Fruit fly (Drosophila melanogaster) whole organism, wandering third instar larva: ENCODE results near the gene CG15170.

ENCODE experiments used
- CG32264 ChIP-seq: fragments of 200-800 bp; sonication (Bioruptor generic); optimal IDR thresholded peaks from 2 replicates; lab custom pipeline; 2016; ENCODE audit warnings: missing biosample characterization, missing genetic modification characterization
- CG9705 ChIP-seq: fragments of 200-800 bp; sonication (Bioruptor generic); optimal IDR thresholded peaks from 2 replicates; lab custom pipeline; 2018; ENCODE audit warnings: missing biosample characterization, mild to moderate bottlenecking, missing genetic modification characterization
- CrebA ChIP-seq: fragments of 200-800 bp; sonication (Bioruptor generic); optimal IDR thresholded peaks from 2 replicates; lab custom pipeline; 2016; ENCODE audit warnings: missing biosample characterization, mild to moderate bottlenecking, missing genetic modification characterization, borderline replicate concordance
- Dfd ChIP-seq: fragments of >200 bp; optimal IDR thresholded peaks from 2 replicates; lab custom pipeline; 2017; ENCODE audit warnings: missing biosample characterization, missing genetic modification characterization
- HLH106 ChIP-seq: fragments of 200-800 bp; optimal IDR thresholded peaks from 3 replicates; lab custom pipeline; 2019; ENCODE audit warnings: missing biosample characterization, mild to moderate bottlenecking, missing genetic modification characterization, moderate library complexity
- Hnf4 ChIP-seq: fragments of 200-800 bp; sonication (Bioruptor generic); optimal IDR thresholded peaks from 2 replicates; lab custom pipeline; 2016; ENCODE audit warnings: missing biosample characterization, mild to moderate bottlenecking, missing genetic modification characterization
- Hr78 ChIP-seq: fragments of >200 bp; optimal IDR thresholded peaks from 2 replicates; lab custom pipeline; 2017; ENCODE audit warnings: missing biosample characterization, missing genetic modification characterization
- Hr83 ChIP-seq: fragments of 200-300 bp; sonication (Bioruptor generic); optimal IDR thresholded peaks from 2 replicates; lab custom pipeline; 2016; ENCODE audit warnings: missing biosample characterization, mild to moderate bottlenecking, missing genetic modification characterization, moderate library complexity; ENCODE audit not compliant: poor library complexity, severe bottlenecking
- Jra ChIP-seq: sonication (Bioruptor generic); optimal IDR thresholded peaks from 2 replicates; lab custom pipeline; 2016; ENCODE audit warnings: missing biosample characterization, missing genetic modification characterization
- Mio ChIP-seq: sonication (Bioruptor generic); optimal IDR thresholded peaks from 2 replicates; lab custom pipeline; 2016; ENCODE audit warnings: missing biosample characterization, missing genetic modification characterization
- N ChIP-seq: fragments of >200 bp; optimal IDR thresholded peaks from 2 replicates; lab custom pipeline; 2018; ENCODE audit warnings: missing biosample characterization, missing external identifiers, missing genetic modification characterization
- OdsH ChIP-seq: fragments of 200-800 bp; sonication (Bioruptor generic); optimal IDR thresholded peaks from 2 replicates; lab custom pipeline; 2016; ENCODE audit warnings: missing biosample characterization, mild to moderate bottlenecking, missing genetic modification characterization
- Rel ChIP-seq, 2 experiments: fragments of 200-800 bp; sonication (Bioruptor generic) in 1 of 2; optimal IDR thresholded peaks; 2 replicates in 1 of 2; 3 replicates in 1 of 2; lab custom pipeline; 2016 to 2019; ENCODE audit warnings: mild to moderate bottlenecking in 2 of 2, missing biosample characterization in 2 of 2, missing genetic modification characterization in 2 of 2, moderate library complexity in 1 of 2
- Sp1 ChIP-seq: fragments of 200-800 bp; sonication (Bioruptor generic); optimal IDR thresholded peaks from 3 replicates; lab custom pipeline; 2019; ENCODE audit warnings: missing biosample characterization, mild to moderate bottlenecking, missing genetic modification characterization, moderate library complexity
- Vsx2 ChIP-seq: fragments of 200-300, 225-300 bp; sonication (Bioruptor generic); optimal IDR thresholded peaks from 2 replicates; lab custom pipeline; 2018; ENCODE audit warnings: missing biosample characterization, missing genetic modification characterization; ENCODE audit not compliant: partially characterized antibody
- br ChIP-seq: fragments of 200-800 bp; sonication (Bioruptor generic); optimal IDR thresholded peaks from 2 replicates; lab custom pipeline; 2016; ENCODE audit warnings: missing biosample characterization, missing genetic modification characterization
- dl ChIP-seq, 2 experiments: fragments of 175-275, 200-275 bp in 1 of 2; fragments of 200-275 bp in 1 of 2; sonication (Bioruptor generic); optimal IDR thresholded peaks; lab custom pipeline; 2018; ENCODE audit warnings: mild to moderate bottlenecking in 2 of 2, missing biosample characterization in 2 of 2, missing genetic modification characterization in 2 of 2, moderate library complexity in 2 of 2; ENCODE audit not compliant: partially characterized antibody in 2 of 2, insufficient read depth in 1 of 2
- dsf ChIP-seq: sonication (Bioruptor generic); optimal IDR thresholded peaks from 2 replicates; lab custom pipeline; 2016; ENCODE audit warnings: missing biosample characterization, missing genetic modification characterization, borderline replicate concordance
- foxo ChIP-seq, 2 experiments: fragments of 200-800 bp; sonication (Bioruptor generic); optimal IDR thresholded peaks; 2 replicates in 1 of 2; 3 replicates in 1 of 2; lab custom pipeline; 2016 to 2017; ENCODE audit warnings: missing biosample characterization in 2 of 2, missing genetic modification characterization in 2 of 2
- h ChIP-seq: fragments of 200-800 bp; sonication (Bioruptor generic); optimal IDR thresholded peaks from 3 replicates; lab custom pipeline; 2016; ENCODE audit warnings: missing biosample characterization, mild to moderate bottlenecking, missing genetic modification characterization
- jim ChIP-seq: fragments of 175-275, 200-325 bp; sonication (Bioruptor generic); optimal IDR thresholded peaks from 2 replicates; lab custom pipeline; 2016; ENCODE audit warnings: missing biosample characterization, mild to moderate bottlenecking, missing genetic modification characterization
- lola ChIP-seq: fragments of >200 bp; optimal IDR thresholded peaks from 2 replicates; lab custom pipeline; 2017; ENCODE audit warnings: missing biosample characterization, missing genetic modification characterization
- pan ChIP-seq: fragments of >200 bp; optimal IDR thresholded peaks from 2 replicates; lab custom pipeline; 2017
- psq ChIP-seq: fragments of 200-800 bp; sonication (Bioruptor generic); optimal IDR thresholded peaks from 3 replicates; lab custom pipeline; 2017; ENCODE audit warnings: missing biosample characterization, mild to moderate bottlenecking, missing genetic modification characterization, moderate library complexity
- rgr ChIP-seq: fragments of 200-800 bp; sonication (Bioruptor generic); optimal IDR thresholded peaks from 3 replicates; lab custom pipeline; 2016; ENCODE audit warnings: missing biosample characterization, mild to moderate bottlenecking, missing genetic modification characterization
- sage ChIP-seq: fragments of 200-800 bp; sonication (Bioruptor generic); optimal IDR thresholded peaks from 2 replicates; lab custom pipeline; 2016; ENCODE audit warnings: missing biosample characterization, mild to moderate bottlenecking, missing genetic modification characterization
- sv ChIP-seq: fragments of 200-800 bp; sonication (Bioruptor generic); optimal IDR thresholded peaks from 3 replicates; lab custom pipeline; 2016; ENCODE audit warnings: missing biosample characterization, missing genetic modification characterization
- tai ChIP-seq: sonication (Bioruptor generic); optimal IDR thresholded peaks from 2 replicates; lab custom pipeline; 2016; ENCODE audit warnings: missing biosample characterization, missing genetic modification characterization
- usp ChIP-seq: fragments of >200 bp; optimal IDR thresholded peaks from 2 replicates; lab custom pipeline; 2017; ENCODE audit warnings: missing biosample characterization, missing genetic modification characterization
- woc ChIP-seq: sonication (Bioruptor generic); optimal IDR thresholded peaks from 2 replicates; lab custom pipeline; 2016; ENCODE audit warnings: missing biosample characterization, mild to moderate bottlenecking, missing genetic modification characterization

Gene CG15170

DNA sequence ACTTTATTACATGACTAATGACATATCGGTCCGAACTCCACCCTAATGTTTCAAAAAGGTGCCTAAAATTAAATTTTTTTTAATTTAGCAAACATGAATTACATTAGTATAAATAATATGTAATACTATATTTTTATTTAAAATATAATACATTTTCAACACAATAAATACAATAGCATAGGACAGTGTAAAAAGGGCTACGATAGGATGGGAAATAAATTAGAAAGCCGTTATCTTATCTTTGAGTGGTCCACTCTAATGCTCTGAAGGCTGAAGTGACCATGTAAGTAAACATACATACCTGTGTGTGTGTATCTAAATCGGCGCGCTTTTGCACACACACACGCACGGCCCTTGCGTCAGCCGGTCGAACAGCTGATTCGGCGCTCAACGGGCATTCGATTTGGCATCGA lies 12.9 kb upstream of the CG15170 start, which contains the start of gene CG31793:
Gene CG31793, plus strand, starts transcription at position 409 of the 413 bp plus-strand sequence.
- TF ChIP-seq psq: peak; percentile 41
- no peak for TF ChIP-seq Jra
- TF ChIP-seq Hr83 (GFP tag; lab: Kevin White, UChicago): peak; percentile 39
- TF ChIP-seq jim (GFP tag; lab: Kevin White, UChicago): no peak
- TF ChIP-seq HLH106 (tag; lab: Kevin White, UChicago): peak; percentile 57
- TF ChIP-seq CG32264 (GFP tag; lab: Kevin White, UChicago): no peak
- TF ChIP-seq Hr78 (GFP tag; lab: Kevin White, UChicago): no peak
- TF ChIP-seq dl (GFP tag; optimal IDR thresholded peaks at IDR 0.05; lab: Kevin White, UChicago; ENCODE audit: insufficient read depth in 1 of 2, partially characterized antibody in 2 of 2): no peak
- peak in 1 of 2 experiments; percentile 32 for TF ChIP-seq foxo (GFP tag; optimal IDR thresholded peaks at IDR 0.05; lab: Kevin White, UChicago)
- no peak for TF ChIP-seq CrebA (GFP tag; lab: Kevin White, UChicago)
- TF ChIP-seq Rel (GFP tag; optimal IDR thresholded peaks at IDR 0.05; lab: Kevin White, UChicago): no peak
- TF ChIP-seq Rel (tag; optimal IDR thresholded peaks at IDR 0.05; lab: Kevin White, UChicago): no peak
- no peak for TF ChIP-seq N (GFP tag; lab: Kevin White, UChicago)
- TF ChIP-seq dsf: no peak
- no peak for TF ChIP-seq Hnf4 (GFP tag; lab: Kevin White, UChicago)
- TF ChIP-seq tai (GFP tag; lab: Kevin White, UChicago): no peak
- TF ChIP-seq sv: peak; percentile 22
- no peak for TF ChIP-seq usp (GFP tag; lab: Kevin White, UChicago)
- TF ChIP-seq br (GFP tag; lab: Kevin White, UChicago): no peak
- TF ChIP-seq h (GFP tag; lab: Kevin White, UChicago): peak; percentile 63
- peak; percentile 60 for TF ChIP-seq OdsH
- peak; percentile 68 for TF ChIP-seq rgr (GFP tag; lab: Kevin White, UChicago)
- no peak for TF ChIP-seq sage
- no peak for TF ChIP-seq Dfd
- TF ChIP-seq Sp1: peak; percentile 50
- TF ChIP-seq woc (GFP tag; lab: Kevin White, UChicago): no peak

DNA sequence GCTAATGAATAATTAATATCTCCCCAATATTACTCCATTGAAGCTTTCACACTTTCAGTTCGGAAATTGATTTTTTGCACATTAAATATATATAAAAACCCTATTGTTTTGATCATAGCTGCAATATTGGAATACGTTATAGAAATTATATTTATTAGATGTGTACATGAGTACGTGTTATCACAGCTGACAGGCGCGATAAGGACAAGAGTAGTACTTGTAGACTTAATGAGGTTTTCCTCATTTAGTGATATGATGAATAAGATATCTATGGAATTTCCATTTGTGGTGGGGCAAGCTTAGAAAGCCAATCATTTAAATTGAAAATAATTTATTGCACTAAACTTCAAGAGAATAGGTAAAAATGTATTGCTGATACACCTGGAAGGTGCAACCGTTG lies 12.4 kb upstream of the CG15170 start:
- no peak for TF ChIP-seq CrebA (GFP tag; lab: Kevin White, UChicago)
- TF ChIP-seq jim (GFP tag; lab: Kevin White, UChicago): no peak
- no peak for TF ChIP-seq usp (GFP tag; lab: Kevin White, UChicago)
- no peak for TF ChIP-seq sv
- no peak for TF ChIP-seq OdsH
- no peak for TF ChIP-seq lola (GFP tag; lab: Kevin White, UChicago)
- no peak for TF ChIP-seq dsf
- TF ChIP-seq Hnf4 (GFP tag; lab: Kevin White, UChicago): no peak
- TF ChIP-seq br (GFP tag; lab: Kevin White, UChicago): no peak
- no peak for TF ChIP-seq Vsx2 (GFP tag; lab: Kevin White, UChicago)
- TF ChIP-seq HLH106 (tag; lab: Kevin White, UChicago): no peak
- no peak for TF ChIP-seq sage
- no peak for TF ChIP-seq Hr78 (GFP tag; lab: Kevin White, UChicago)
- no peak for TF ChIP-seq Mio (GFP tag; lab: Kevin White, UChicago)
- TF ChIP-seq CG9705: no peak
- no peak for TF ChIP-seq foxo (GFP tag; optimal IDR thresholded peaks at IDR 0.05; lab: Kevin White, UChicago)
- TF ChIP-seq Hr83 (GFP tag; lab: Kevin White, UChicago): no peak

DNA sequence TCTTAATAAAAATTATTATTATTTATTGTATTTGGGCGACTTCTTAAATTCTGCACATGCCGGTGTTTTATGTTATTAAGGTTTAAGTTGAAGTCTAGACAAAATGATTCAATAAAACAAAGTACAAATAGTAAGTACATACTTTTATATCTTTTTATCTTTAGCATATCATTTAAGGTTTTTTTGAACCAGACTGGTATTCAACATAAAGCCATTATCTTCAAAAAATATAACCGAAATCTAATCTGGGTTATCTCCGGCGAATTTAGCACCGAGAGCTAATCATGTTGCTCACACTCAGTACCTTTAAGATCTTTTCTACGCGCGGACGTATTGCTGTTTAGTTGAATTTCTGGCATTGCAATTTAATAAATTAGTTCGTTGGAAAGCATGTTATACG lies 7.1 kb upstream of the CG15170 start, which contains the start of gene CG31792:
Gene CG31792, plus strand, starts transcription at position 301 of the 400 bp plus-strand sequence.
- TF ChIP-seq CG9705: no peak
- no peak for TF ChIP-seq Hr83 (GFP tag; lab: Kevin White, UChicago)
- TF ChIP-seq dsf: no peak
- TF ChIP-seq dl (GFP tag; optimal IDR thresholded peaks at IDR 0.05; lab: Kevin White, UChicago; ENCODE audit: insufficient read depth in 1 of 2, partially characterized antibody in 2 of 2): no peak
- TF ChIP-seq tai (GFP tag; lab: Kevin White, UChicago): no peak

DNA sequence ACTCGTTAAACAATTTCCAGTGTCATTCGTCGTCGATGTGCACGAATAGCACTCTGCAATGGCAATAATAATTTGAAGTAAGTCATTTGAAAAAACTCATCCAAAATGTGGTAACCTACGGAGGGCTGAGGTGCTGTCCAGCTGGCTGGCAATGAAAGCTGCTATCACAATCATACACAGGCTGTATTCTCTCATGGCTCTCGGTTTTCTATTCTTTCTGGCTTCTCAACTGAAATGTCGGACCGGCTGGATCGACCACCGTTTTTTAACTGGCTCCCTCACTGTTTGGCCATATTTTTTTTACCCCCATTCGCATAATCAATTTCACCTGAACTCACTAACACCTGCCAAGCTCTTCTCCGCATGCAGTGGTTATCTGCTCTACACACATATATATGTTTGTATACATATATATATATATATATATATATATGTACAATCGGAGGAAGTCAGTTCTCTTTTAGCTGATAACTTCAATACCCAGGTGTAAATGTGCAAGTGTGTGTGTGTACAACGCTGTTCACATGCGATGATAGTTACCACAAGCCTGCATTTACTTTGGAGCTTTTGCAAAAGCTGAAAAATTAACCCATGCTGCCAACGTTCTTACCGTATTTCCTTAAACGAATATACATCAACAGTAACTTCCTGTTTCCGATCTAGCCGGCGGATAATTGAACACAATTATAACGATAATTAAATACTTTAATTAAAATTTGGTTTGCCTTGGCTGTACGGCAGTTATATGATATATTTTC lies 5.8 kb upstream of the CG15170 start, which contains the start of gene CG10650:
Gene CG10650, minus strand, starts transcription at position 275 of the 758 bp plus-strand sequence.
- TF ChIP-seq h (GFP tag; lab: Kevin White, UChicago) (peak; percentile 20), woc (GFP tag; lab: Kevin White, UChicago) (no peak), lola (GFP tag; lab: Kevin White, UChicago) (no peak), CrebA (GFP tag; lab: Kevin White, UChicago) (no peak), dl (GFP tag; optimal IDR thresholded peaks at IDR 0.05; lab: Kevin White, UChicago; ENCODE audit: insufficient read depth in 1 of 2, partially characterized antibody in 2 of 2) (no peak), pan (lab: Kevin White, UChicago) (no peak)
